Fruit fly (Drosophila melanogaster) whole organism, prepupa: ENCODE measurements around the gene APC7.
A peak's percentile ranks its signal among the peaks of the same experiment; 100 is the strongest.

Experiments
- CG10631 ChIP-seq: fragments of 200-800 bp; sonication (Bioruptor generic); optimal IDR thresholded peaks from 2 replicates; lab custom pipeline; 2016; ENCODE audit warnings: missing biosample characterization, missing genetic modification characterization
- CG11294 ChIP-seq: fragments of 200-800 bp; sonication (Bioruptor generic); IDR thresholded peaks from 2 replicates; pipeline ENCODE4 v1.3.6; 2022; ENCODE audit warnings: missing biosample characterization, missing genetic modification characterization
- CG11762 ChIP-seq: fragments of 200-800 bp; sonication (Bioruptor generic); optimal IDR thresholded peaks from 3 replicates; lab custom pipeline; 2016; ENCODE audit warnings: missing biosample characterization, missing genetic modification characterization; ENCODE audit not compliant: insufficient read depth
- CG11902 ChIP-seq: fragments of 200-800 bp; sonication (Bioruptor generic); optimal IDR thresholded peaks from 3 replicates; lab custom pipeline; 2016; ENCODE audit warnings: missing biosample characterization, missing genetic modification characterization
- CG15336 ChIP-seq: fragments of 200-800 bp; sonication (Bioruptor generic); IDR thresholded peaks from 2 replicates; pipeline ENCODE4 v1.3.6; 2022; ENCODE audit warnings: missing biosample characterization, missing genetic modification characterization
- CG1621 ChIP-seq: fragments of 200-800 bp; sonication (Bioruptor generic); optimal IDR thresholded peaks from 3 replicates; lab custom pipeline; 2018; ENCODE audit warnings: missing biosample characterization, mild to moderate bottlenecking, missing genetic modification characterization
- CG3032 ChIP-seq: fragments of 200-800 bp; optimal IDR thresholded peaks from 2 replicates; lab custom pipeline; 2019; ENCODE audit warnings: missing biosample characterization, mild to moderate bottlenecking, missing genetic modification characterization, moderate library complexity
- CG31627 ChIP-seq: fragments of 200-800 bp; sonication (Bioruptor generic); optimal IDR thresholded peaks from 3 replicates; lab custom pipeline; 2016; ENCODE audit warnings: missing biosample characterization, missing genetic modification characterization
- CG34406 ChIP-seq: fragments of 200-800 bp; sonication (Bioruptor generic); optimal IDR thresholded peaks from 3 replicates; lab custom pipeline; 2016; ENCODE audit warnings: missing biosample characterization, missing genetic modification characterization
- CG3919 ChIP-seq: fragments of 200-800 bp; sonication (Bioruptor generic); optimal IDR thresholded peaks from 3 replicates; lab custom pipeline; 2016; ENCODE audit warnings: missing biosample characterization, missing genetic modification characterization
- CG4318 ChIP-seq: fragments of 200-800 bp; sonication (Bioruptor generic); optimal IDR thresholded peaks from 3 replicates; lab custom pipeline; 2017; ENCODE audit warnings: missing biosample characterization, mild to moderate bottlenecking, missing genetic modification characterization
- CG6163 ChIP-seq: fragments of 200-800 bp; sonication (Bioruptor generic); IDR thresholded peaks from 3 replicates; pipeline ENCODE4 v1.3.6; 2022; ENCODE audit warnings: missing biosample characterization, missing genetic modification characterization
- CG6276 ChIP-seq: fragments of 200-800 bp; sonication (Bioruptor generic); optimal IDR thresholded peaks from 2 replicates; lab custom pipeline; 2017; ENCODE audit warnings: missing biosample characterization, mild to moderate bottlenecking, missing genetic modification characterization
- CG6792 ChIP-seq: fragments of 200-800 bp; sonication (Bioruptor generic); optimal IDR thresholded peaks from 3 replicates; lab custom pipeline; 2016; ENCODE audit warnings: missing biosample characterization, missing genetic modification characterization
- CG6808 ChIP-seq: fragments of 200-800 bp; sonication (Bioruptor generic); optimal IDR thresholded peaks from 3 replicates; lab custom pipeline; 2017; ENCODE audit warnings: missing biosample characterization, missing genetic modification characterization, mild to moderate bottlenecking, moderate library complexity, missing genetic modification reagents
- CG6854 ChIP-seq: fragments of 200-800 bp; sonication (Bioruptor generic); optimal IDR thresholded peaks from 2 replicates; lab custom pipeline; 2017; ENCODE audit warnings: missing biosample characterization, mild to moderate bottlenecking, missing genetic modification characterization
- CG8119 ChIP-seq: fragments of 200-800 bp; sonication (Bioruptor generic); IDR thresholded peaks from 3 replicates; pipeline ENCODE4 v1.3.6; 2022; ENCODE audit warnings: missing biosample characterization, missing genetic modification characterization
- CG8632 ChIP-seq: fragments of 200-800 bp; sonication (Bioruptor generic); optimal IDR thresholded peaks from 3 replicates; lab custom pipeline; 2016; ENCODE audit warnings: missing biosample characterization, missing genetic modification characterization
- CG9139 ChIP-seq: fragments of 200-800 bp; sonication (Bioruptor generic); optimal IDR thresholded peaks from 3 replicates; lab custom pipeline; 2017; ENCODE audit warnings: missing biosample characterization, mild to moderate bottlenecking, missing genetic modification characterization
- Eip75B ChIP-seq: fragments of 200-800 bp; sonication (Bioruptor generic); optimal IDR thresholded peaks from 3 replicates; lab custom pipeline; 2016; ENCODE audit warnings: missing biosample characterization, missing genetic modification characterization
- Eip93F ChIP-seq: fragments of 200-800 bp; sonication (Bioruptor generic); optimal IDR thresholded peaks from 2 replicates; lab custom pipeline; 2016; ENCODE audit warnings: missing biosample characterization, mild to moderate bottlenecking, missing genetic modification characterization
- Ets21C ChIP-seq: fragments of 200-800 bp; sonication (Bioruptor generic); optimal IDR thresholded peaks from 3 replicates; lab custom pipeline; 2016; ENCODE audit warnings: missing biosample characterization, missing genetic modification characterization
- Ets96B ChIP-seq: fragments of 200-800 bp; optimal IDR thresholded peaks from 2 replicates; lab custom pipeline; 2019; ENCODE audit warnings: missing biosample characterization, mild to moderate bottlenecking, missing genetic modification characterization, moderate library complexity
- Gug ChIP-seq: fragments of 200-800 bp; sonication (Bioruptor generic); IDR thresholded peaks from 2 replicates; pipeline ENCODE4 v1.3.6; 2022; ENCODE audit warnings: missing biosample characterization, missing genetic modification characterization
- Hr38 ChIP-seq: sonication (Bioruptor generic); optimal IDR thresholded peaks from 2 replicates; lab custom pipeline; 2016; ENCODE audit warnings: missing biosample characterization, missing genetic modification characterization
- Hr4 ChIP-seq: fragments of 200-800 bp; sonication (Bioruptor generic); optimal IDR thresholded peaks from 3 replicates; lab custom pipeline; 2016; ENCODE audit warnings: missing biosample characterization, missing genetic modification characterization
- Lpt ChIP-seq: fragments of 200-800 bp; sonication (Bioruptor generic); optimal IDR thresholded peaks from 3 replicates; lab custom pipeline; 2016; ENCODE audit warnings: missing biosample characterization, missing genetic modification characterization
- OdsH ChIP-seq: fragments of 200-800 bp; sonication (Bioruptor generic); optimal IDR thresholded peaks from 3 replicates; lab custom pipeline; 2016; ENCODE audit warnings: missing biosample characterization, missing genetic modification characterization
- Smox ChIP-seq: fragments of 200-800 bp; sonication (Bioruptor generic); optimal IDR thresholded peaks from 3 replicates; lab custom pipeline; 2016; ENCODE audit warnings: missing biosample characterization, missing genetic modification characterization
- Sox15 ChIP-seq: fragments of 200-800 bp; sonication (Bioruptor generic); optimal IDR thresholded peaks from 3 replicates; lab custom pipeline; 2016; ENCODE audit warnings: missing biosample characterization, missing genetic modification characterization
- acj6 ChIP-seq: fragments of 200-800 bp; sonication (Bioruptor generic); optimal IDR thresholded peaks from 3 replicates; lab custom pipeline; 2016; ENCODE audit warnings: missing biosample characterization, missing genetic modification characterization
- cyc ChIP-seq: fragments of 200-800 bp; sonication (Bioruptor generic); optimal IDR thresholded peaks from 3 replicates; lab custom pipeline; 2016; ENCODE audit warnings: missing biosample characterization, missing genetic modification characterization
- dac ChIP-seq: fragments of 200-800 bp; sonication (Bioruptor generic); optimal IDR thresholded peaks from 2 replicates; lab custom pipeline; 2017; ENCODE audit warnings: missing biosample characterization, mild to moderate bottlenecking, missing genetic modification characterization
- dsx ChIP-seq: fragments of 200-800 bp; optimal IDR thresholded peaks from 3 replicates; lab custom pipeline; 2019; ENCODE audit warnings: missing biosample characterization, mild to moderate bottlenecking, missing genetic modification characterization, moderate library complexity; ENCODE audit not compliant: poor library complexity, severe bottlenecking
- eg ChIP-seq: fragments of 200-800 bp; sonication (Bioruptor generic); IDR thresholded peaks from 3 replicates; pipeline ENCODE4 v1.3.6; 2022; ENCODE audit warnings: missing biosample characterization, missing genetic modification characterization
- esn ChIP-seq: fragments of 200-800 bp; sonication (Bioruptor generic); optimal IDR thresholded peaks from 2 replicates; lab custom pipeline; 2016; ENCODE audit warnings: missing biosample characterization, mild to moderate bottlenecking, missing genetic modification characterization, moderate library complexity
- fd59A ChIP-seq: fragments of 200-800 bp; sonication (Bioruptor generic); optimal IDR thresholded peaks from 2 replicates; lab custom pipeline; 2017; ENCODE audit warnings: missing biosample characterization, mild to moderate bottlenecking, missing genetic modification characterization, missing genetic modification reagents
- fd85E ChIP-seq: fragments of 200-800 bp; sonication (Bioruptor generic); optimal IDR thresholded peaks from 3 replicates; lab custom pipeline; 2016; ENCODE audit warnings: missing biosample characterization, missing genetic modification characterization
- fkh ChIP-seq: fragments of 200-800 bp; sonication (Bioruptor generic); optimal IDR thresholded peaks from 3 replicates; lab custom pipeline; 2017; ENCODE audit warnings: missing biosample characterization, mild to moderate bottlenecking, missing genetic modification characterization, moderate library complexity
- lz ChIP-seq: fragments of 200-800 bp; sonication (Bioruptor generic); optimal IDR thresholded peaks from 3 replicates; lab custom pipeline; 2016; ENCODE audit warnings: missing biosample characterization, missing genetic modification characterization
- net ChIP-seq: fragments of 200-800 bp; sonication (Bioruptor generic); optimal IDR thresholded peaks from 3 replicates; lab custom pipeline; 2016; ENCODE audit warnings: missing biosample characterization, missing genetic modification characterization
- pdm3 ChIP-seq: fragments of 200-800 bp; sonication (Bioruptor generic); optimal IDR thresholded peaks from 3 replicates; lab custom pipeline; 2016; ENCODE audit warnings: missing biosample characterization, missing genetic modification characterization
- spab ChIP-seq: fragments of 200-800 bp; sonication (Bioruptor generic); optimal IDR thresholded peaks from 2 replicates; lab custom pipeline; 2017; ENCODE audit warnings: missing biosample characterization, mild to moderate bottlenecking, missing genetic modification characterization, missing genetic modification reagents
- svp ChIP-seq: fragments of 200-800 bp; sonication (Bioruptor generic); peaks from one replicate; lab custom pipeline; 2016; ENCODE audit warnings: missing biosample characterization, missing genetic modification characterization
- topi ChIP-seq: fragments of 200-800 bp; sonication (Bioruptor generic); optimal IDR thresholded peaks from 3 replicates; lab custom pipeline; 2016; ENCODE audit warnings: missing biosample characterization, missing genetic modification characterization
- vri ChIP-seq: fragments of 200-800 bp; sonication (Bioruptor generic); optimal IDR thresholded peaks from 3 replicates; lab custom pipeline; 2016; ENCODE audit warnings: missing biosample characterization, mild to moderate bottlenecking, missing genetic modification characterization

APC7 gene

DNA sequence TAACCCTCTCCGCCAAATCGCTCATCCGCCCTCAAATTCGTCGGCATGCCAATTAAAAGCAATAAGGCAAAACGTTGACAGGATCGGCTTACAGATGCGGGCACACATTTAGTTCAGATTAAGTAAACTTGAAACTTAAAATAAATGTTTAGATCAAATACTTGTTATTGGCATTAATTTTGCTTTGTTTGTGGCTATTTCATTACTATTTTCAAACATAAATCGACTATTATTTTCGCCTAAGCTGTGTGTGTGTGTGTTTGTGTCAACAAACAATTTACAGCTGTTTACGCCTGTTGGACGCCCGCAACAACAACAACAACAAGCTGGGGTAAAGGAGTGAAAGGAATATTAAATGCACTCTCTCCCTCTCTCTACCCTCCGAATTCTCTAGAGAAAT is 4.3 kb downstream of the APC7 start (continued):
- peak; percentile 32 for TF ChIP-seq CG34406
- TF ChIP-seq dac (GFP tag; lab: Kevin White, UChicago), result no peak
- TF ChIP-seq Hr38, result no peak
- peak; percentile 29 for TF ChIP-seq CG1621 (tag; lab: Kevin White, UChicago)
- 0 out of 3 replicates have a peak, but pooled peaks have one; percentile 26 for TF ChIP-seq CG8119 (GFP tag; lab: Robert Waterston, UW)
- TF ChIP-seq Ets21C (GFP tag; lab: Kevin White, UChicago), result no peak
- peak; percentile 38 for TF ChIP-seq CG6276
- peak; percentile 55 for TF ChIP-seq topi
- TF ChIP-seq CG8632 (GFP tag; lab: Kevin White, UChicago), result peak; percentile 19
- no peak for TF ChIP-seq CG11294 (GFP tag; lab: Robert Waterston, UW)
- TF ChIP-seq Hr4 (GFP tag; lab: Kevin White, UChicago), result peak; percentile 8
- peak; percentile 25 for TF ChIP-seq net (GFP tag; lab: Kevin White, UChicago)
- no peak for TF ChIP-seq fd85E (GFP tag; lab: Kevin White, UChicago)
- TF ChIP-seq CG11902 (GFP tag; lab: Kevin White, UChicago), result no peak
- peak; percentile 59 for TF ChIP-seq esn
- TF ChIP-seq Lpt (GFP tag; lab: Kevin White, UChicago), result no peak
- TF ChIP-seq acj6 (GFP tag; lab: Kevin White, UChicago), result peak; percentile 33
- TF ChIP-seq Eip93F (GFP tag; lab: Kevin White, UChicago), result no peak
- TF ChIP-seq CG31627 (GFP tag; lab: Kevin White, UChicago), result peak; percentile 18
- TF ChIP-seq CG11762 (GFP tag; lab: Kevin White, UChicago), result peak; percentile 5
- no peak for TF ChIP-seq vri
- TF ChIP-seq OdsH (GFP tag; lab: Kevin White, UChicago), result peak; percentile 39
- peak; percentile 15 for TF ChIP-seq fkh (GFP tag; lab: Kevin White, UChicago)
- TF ChIP-seq CG10631 (GFP tag; lab: Kevin White, UChicago), result peak; percentile 10
- no peak for TF ChIP-seq CG6808
- TF ChIP-seq fd59A, result no peak
- TF ChIP-seq Smox, result peak; percentile 42
- TF ChIP-seq CG9139 (GFP tag; lab: Kevin White, UChicago), result no peak
- no peak for TF ChIP-seq CG3919

- peak; percentile 74 for TF ChIP-seq vri
- peak; percentile 87 for TF ChIP-seq CG4318 (GFP tag; lab: Kevin White, UChicago)
- peak; percentile 82 for TF ChIP-seq CG9139 (GFP tag; lab: Kevin White, UChicago)
- peak; percentile 90 for TF ChIP-seq CG10631 (GFP tag; lab: Kevin White, UChicago)
- peak; percentile 71 for TF ChIP-seq Sox15 (GFP tag; lab: Kevin White, UChicago)
- TF ChIP-seq CG3919, result peak; percentile 87
- TF ChIP-seq esn, result peak; percentile 84
- peak; percentile 72 for TF ChIP-seq CG6854 (GFP tag; lab: Kevin White, UChicago)
- peak; percentile 90 for TF ChIP-seq CG6808
- TF ChIP-seq Lpt (GFP tag; lab: Kevin White, UChicago), result peak; percentile 83
- TF ChIP-seq CG11762 (GFP tag; lab: Kevin White, UChicago), result peak; percentile 78
- peak; percentile 89 for TF ChIP-seq dsx (GFP tag; lab: Kevin White, UChicago)
- peak; percentile 85 for TF ChIP-seq pdm3 (GFP tag; lab: Kevin White, UChicago)
- peak; percentile 89 for TF ChIP-seq CG3032 (tag; lab: Kevin White, UChicago)
- TF ChIP-seq lz (GFP tag; lab: Kevin White, UChicago), result peak; percentile 84
- peak; percentile 88 for TF ChIP-seq CG6276
- TF ChIP-seq cyc (GFP tag; lab: Kevin White, UChicago), result peak; percentile 80
- TF ChIP-seq CG1621 (tag; lab: Kevin White, UChicago), result peak; percentile 88
- peak; percentile 83 for TF ChIP-seq Smox
- peak; percentile 88 for TF ChIP-seq net (GFP tag; lab: Kevin White, UChicago)
- TF ChIP-seq CG6792, result peak; percentile 85
- peak; percentile 29 for TF ChIP-seq fd85E (GFP tag; lab: Kevin White, UChicago)
- peak; percentile 91 for TF ChIP-seq spab (GFP tag; lab: Kevin White, UChicago)
- TF ChIP-seq CG34406, result peak; percentile 82
- TF ChIP-seq svp (GFP tag; lab: Kevin White, UChicago), result peak; percentile 93
- TF ChIP-seq CG8632 (GFP tag; lab: Kevin White, UChicago), result peak; percentile 81
- peak; percentile 91 for TF ChIP-seq CG6163 (GFP tag; lab: Robert Waterston, UW)
- TF ChIP-seq Gug (GFP tag; lab: Robert Waterston, UW), result peak; percentile 77
- TF ChIP-seq eg (GFP tag; lab: Robert Waterston, UW), result peak; percentile 80
- peak; percentile 92 for TF ChIP-seq Ets96B
- peak; percentile 63 for TF ChIP-seq Eip93F (GFP tag; lab: Kevin White, UChicago)
- TF ChIP-seq dac (GFP tag; lab: Kevin White, UChicago), result peak; percentile 84
- peak; percentile 91 for TF ChIP-seq OdsH (GFP tag; lab: Kevin White, UChicago)
- TF ChIP-seq Eip75B, result peak; percentile 87
- TF ChIP-seq CG11294 (GFP tag; lab: Robert Waterston, UW), result peak; percentile 76
- peak; percentile 89 for TF ChIP-seq CG15336 (GFP tag; lab: Robert Waterston, UW)
Observed at dm6 chrX:6601641-6602276, 4.9 kb downstream of the APC7 start.
